Worm (Caenorhabditis elegans) whole organism, L1 larva: ENCODE data around the gene fbxc-55.

Source experiments
- C16A3.4 ChIP-seq: fragments of 150-350 bp; optimal IDR thresholded peaks from 2 replicates; lab custom pipeline; 2014; ENCODE audit warnings: missing biosample characterization, missing genetic modification characterization
- elt-2 ChIP-seq: sonication (generic microtip); optimal IDR thresholded peaks from 2 replicates; lab custom pipeline; 2016; ENCODE audit warnings: missing genetic modification characterization, mild to moderate bottlenecking, inconsistent platforms, missing compliant biosample characterization, missing genetic modification reagents
- fkh-10 ChIP-seq: sonication (generic microtip); optimal IDR thresholded peaks from 2 replicates; lab custom pipeline; 2017; ENCODE audit warnings: missing biosample characterization, missing genetic modification reagents, missing genetic modification characterization
- lin-15B ChIP-seq: fragments of 150-350 bp; sonication (generic microtip); optimal IDR thresholded peaks from 3 replicates; lab custom pipeline; 2014; ENCODE audit warnings: missing biosample characterization, missing genetic modification characterization
- lin-35 ChIP-seq, 2 experiments: fragments of 150-350 bp; optimal IDR thresholded peaks; 2 replicates each; lab custom pipeline; 2014; ENCODE audit warnings: missing biosample characterization in 2 of 2, missing genetic modification characterization in 2 of 2, missing genetic modification reagents in 2 of 2
- nhr-12 ChIP-seq: sonication (generic microtip); optimal IDR thresholded peaks from 2 replicates; lab custom pipeline; 2017; ENCODE audit warnings: missing biosample characterization, missing genetic modification characterization
- nhr-76 ChIP-seq: sonication (generic microtip); optimal IDR thresholded peaks from 2 replicates; lab custom pipeline; 2017; ENCODE audit warnings: missing biosample characterization, missing genetic modification characterization
- snpc-4 ChIP-seq: fragments of 150-350 bp; optimal IDR thresholded peaks from 2 replicates; lab custom pipeline; 2014; ENCODE audit warnings: missing biosample characterization, missing genetic modification characterization

- TF ChIP-seq fkh-10: no peak
- no peak for TF ChIP-seq elt-2
- no peak for TF ChIP-seq lin-15B (tag; lab: Kevin White, UChicago)
- no peak for TF ChIP-seq snpc-4 (tag; lab: Kevin White, UChicago)
- TF ChIP-seq C16A3.4 (tag; lab: Kevin White, UChicago): no peak
- TF ChIP-seq nhr-76: no peak
- no peak for TF ChIP-seq nhr-12 (tag; lab: Kevin White, UChicago)
- TF ChIP-seq lin-35 (GFP tag; optimal IDR thresholded peaks at IDR 0.05; lab: Kevin White, UChicago): no peak
Observed at ce11 chrII:3151615-3152014, 18.4 kb downstream of the fbxc-55 start, which contains the start of the genes T10D4.14 and T10D4.19.
